Worm (Caenorhabditis elegans) whole organism, L3 larva: Measurements from ENCODE around the gene F42F12.14.

Experiments used
- R02D3.7 ChIP-seq: fragments of 150-350 bp; optimal IDR thresholded peaks from 2 replicates; lab custom pipeline; 2014; ENCODE audit warnings: missing biosample characterization, missing genetic modification characterization
- ZK546.5 ChIP-seq: sonication (generic microtip); optimal IDR thresholded peaks from 2 replicates; lab custom pipeline; 2017; ENCODE audit warnings: missing biosample characterization, missing genetic modification characterization
- aly-2 ChIP-seq: fragments of 150-350 bp; optimal IDR thresholded peaks from 2 replicates; lab custom pipeline; 2014; ENCODE audit warnings: missing biosample characterization, missing genetic modification characterization
- ama-1 ChIP-seq: fragments of 150-350 bp; optimal IDR thresholded peaks from 2 replicates; lab custom pipeline; 2018
- ceh-16 ChIP-seq: sonication (generic microtip); optimal IDR thresholded peaks from 2 replicates; lab custom pipeline; 2017; ENCODE audit warnings: missing biosample characterization, missing genetic modification characterization
- ceh-82 ChIP-seq: fragments of 150-350 bp; optimal IDR thresholded peaks from 2 replicates; lab custom pipeline; 2014; ENCODE audit warnings: missing biosample characterization, missing genetic modification characterization
- daf-12 ChIP-seq: fragments of 150-350 bp; optimal IDR thresholded peaks from 2 replicates; lab custom pipeline; 2014; ENCODE audit warnings: missing biosample characterization, missing genetic modification reagents, missing genetic modification characterization
- egl-27 ChIP-seq: sonication (generic microtip); optimal IDR thresholded peaks from 4 replicates; lab custom pipeline; 2017; ENCODE audit warnings: missing biosample characterization, missing genetic modification reagents, missing genetic modification characterization
- egl-5 ChIP-seq: fragments of 150-350 bp; optimal IDR thresholded peaks from 2 replicates; lab custom pipeline; 2017; ENCODE audit warnings: missing biosample characterization, missing genetic modification reagents, missing genetic modification characterization, inconsistent platforms
- elt-1 ChIP-seq: fragments of 150-350 bp; optimal IDR thresholded peaks from 2 replicates; lab custom pipeline; 2014; ENCODE audit warnings: missing biosample characterization, missing genetic modification characterization
- elt-2 ChIP-seq: sonication (generic microtip); optimal IDR thresholded peaks from 2 replicates; lab custom pipeline; 2016; ENCODE audit warnings: missing genetic modification reagents, mild to moderate bottlenecking, missing genetic modification characterization, missing compliant biosample characterization
- elt-3 ChIP-seq, 3 experiments: fragments of 150-350 bp in 1 of 3; sonication (generic microtip) in 2 of 3; optimal IDR thresholded peaks; 2 replicates in 2 of 3; 4 replicates in 1 of 3; lab custom pipeline; 2014 to 2017; ENCODE audit warnings: missing biosample characterization in 3 of 3, missing genetic modification characterization in 3 of 3
- eor-1 ChIP-seq, 2 experiments: fragments of 150-350 bp; optimal IDR thresholded peaks; 2 replicates each; lab custom pipeline; 2014 to 2018; ENCODE audit warnings: missing biosample characterization in 2 of 2, missing genetic modification characterization in 2 of 2
- fkh-10 ChIP-seq: sonication (generic microtip); optimal IDR thresholded peaks from 2 replicates; lab custom pipeline; 2017; ENCODE audit warnings: missing biosample characterization, missing genetic modification reagents, missing genetic modification characterization
- fkh-2 ChIP-seq: fragments of 150-350 bp; optimal IDR thresholded peaks from 2 replicates; lab custom pipeline; 2014; ENCODE audit warnings: missing biosample characterization, missing genetic modification reagents, missing genetic modification characterization
- fos-1 ChIP-seq: fragments of 150-350 bp; optimal IDR thresholded peaks from 2 replicates; lab custom pipeline; 2014; ENCODE audit warnings: missing biosample characterization, missing genetic modification characterization
- hmg-11 ChIP-seq: sonication (generic microtip); optimal IDR thresholded peaks from 2 replicates; lab custom pipeline; 2016; ENCODE audit warnings: missing genetic modification characterization, missing compliant biosample characterization
- lin-15B ChIP-seq: fragments of 150-350 bp; optimal IDR thresholded peaks from 2 replicates; lab custom pipeline; 2014; ENCODE audit warnings: missing biosample characterization, missing genetic modification characterization
- lsy-12 ChIP-seq: sonication (generic microtip); optimal IDR thresholded peaks from 2 replicates; lab custom pipeline; 2016; ENCODE audit warnings: mild to moderate bottlenecking, missing genetic modification characterization, missing compliant biosample characterization
- mml-1 ChIP-seq: fragments of 150-350 bp; sonication (generic microtip); optimal IDR thresholded peaks from 3 replicates; lab custom pipeline; 2014; ENCODE audit warnings: missing biosample characterization, missing genetic modification characterization
- nfya-1 ChIP-seq: sonication (generic microtip); optimal IDR thresholded peaks from 2 replicates; lab custom pipeline; 2017; ENCODE audit warnings: missing genetic modification characterization, mild to moderate bottlenecking, missing compliant biosample characterization, antibody characterized with exemption, moderate library complexity; ENCODE audit not compliant: insufficient read depth
- nhr-12 ChIP-seq: fragments of 150-350 bp; optimal IDR thresholded peaks from 2 replicates; lab custom pipeline; 2014; ENCODE audit warnings: missing biosample characterization, missing genetic modification characterization
- nhr-237 ChIP-seq: fragments of 150-350 bp; optimal IDR thresholded peaks from 2 replicates; lab custom pipeline; 2014; ENCODE audit warnings: missing biosample characterization, missing genetic modification characterization
- nhr-25 ChIP-seq: sonication (generic microtip); optimal IDR thresholded peaks from 2 replicates; lab custom pipeline; 2017; ENCODE audit warnings: missing biosample characterization, missing genetic modification characterization
- nhr-28 ChIP-seq: fragments of 150-350 bp; optimal IDR thresholded peaks from 2 replicates; lab custom pipeline; 2014; ENCODE audit warnings: missing biosample characterization, missing genetic modification characterization
- nhr-43 ChIP-seq: sonication (generic microtip); optimal IDR thresholded peaks from 2 replicates; lab custom pipeline; 2016; ENCODE audit warnings: mild to moderate bottlenecking, missing genetic modification characterization, missing compliant biosample characterization; ENCODE audit not compliant: poor library complexity, severe bottlenecking
- nhr-67 ChIP-seq: fragments of 150-350 bp; optimal IDR thresholded peaks from 2 replicates; lab custom pipeline; 2014; ENCODE audit warnings: missing biosample characterization, missing genetic modification characterization
- nhr-77 ChIP-seq: fragments of 150-350 bp; optimal IDR thresholded peaks from 2 replicates; lab custom pipeline; 2014; ENCODE audit warnings: missing biosample characterization, missing genetic modification characterization
- pha-4 ChIP-seq: fragments of 150-350 bp; optimal IDR thresholded peaks from 2 replicates; lab custom pipeline; 2014; ENCODE audit warnings: missing biosample characterization, missing genetic modification reagents, missing genetic modification characterization
- pqm-1 ChIP-seq: fragments of 150-350 bp; optimal IDR thresholded peaks from 2 replicates; lab custom pipeline; 2017; ENCODE audit warnings: missing biosample characterization, missing genetic modification characterization, inconsistent platforms
- sea-2 ChIP-seq: fragments of 150-350 bp; sonication (generic microtip); optimal IDR thresholded peaks from 4 replicates; lab custom pipeline; 2014; ENCODE audit warnings: missing biosample characterization, missing genetic modification reagents, missing genetic modification characterization
- skn-1 ChIP-seq: fragments of 150-350 bp; optimal IDR thresholded peaks from 2 replicates; lab custom pipeline; 2014; ENCODE audit warnings: missing biosample characterization, missing genetic modification characterization
- snpc-4 ChIP-seq: fragments of 150-350 bp; optimal IDR thresholded peaks from 2 replicates; lab custom pipeline; 2014; ENCODE audit warnings: missing biosample characterization, missing genetic modification characterization
- tbx-2 ChIP-seq: sonication (generic microtip); optimal IDR thresholded peaks from 2 replicates; lab custom pipeline; 2016; ENCODE audit warnings: mild to moderate bottlenecking, missing genetic modification characterization, missing compliant biosample characterization
- unc-62 ChIP-seq: fragments of 150-350 bp; sonication (generic microtip); optimal IDR thresholded peaks from 4 replicates; lab custom pipeline; 2014; ENCODE audit warnings: missing biosample characterization, missing genetic modification reagents, missing genetic modification characterization
- zag-1 ChIP-seq: fragments of 150-350 bp; optimal IDR thresholded peaks from 2 replicates; lab custom pipeline; 2014; ENCODE audit warnings: missing biosample characterization, missing genetic modification characterization

F42F12.14 gene

ce11 chrX:12333479-12333878 lies 14.9 kb upstream of the F42F12.14 start, which contains the start of gene srd-47:
Gene srd-47, plus strand, starts transcription at chrX:12333642.
- TF ChIP-seq nhr-43 (tag; lab: Kevin White, UChicago) (no peak), nhr-12 (tag; lab: Kevin White, UChicago) (no peak), hmg-11 (tag; lab: Kevin White, UChicago) (no peak), lin-15B (tag; lab: Kevin White, UChicago) (no peak), nhr-28 (no peak), sea-2 (GFP tag; lab: Kevin White, UChicago) (no peak), eor-1 (tag; optimal IDR thresholded peaks at IDR 0.05; lab: Kevin White, UChicago) (no peak), egl-27 (tag; lab: Kevin White, UChicago) (no peak), ceh-82 (tag; lab: Kevin White, UChicago) (no peak), unc-62 (no peak), fos-1 (tag; lab: Kevin White, UChicago) (no peak), nhr-67 (tag; lab: Kevin White, UChicago) (no peak), tbx-2 (no peak), pha-4 (tag; lab: Kevin White, UChicago) (no peak), fkh-10 (GFP tag; lab: Kevin White, UChicago) (no peak)

ce11 chrX:12335808-12336207 lies 12.6 kb upstream of the F42F12.14 start, which contains the start of gene srd-48:
Gene srd-48, plus strand, starts transcription at chrX:12336108.
- TF ChIP-seq nhr-77 (tag; lab: Kevin White, UChicago) = no peak
- no peak for TF ChIP-seq unc-62
- no peak for TF ChIP-seq aly-2 (tag; lab: Kevin White, UChicago)
- TF ChIP-seq nhr-12 (tag; lab: Kevin White, UChicago) = no peak
- no peak for TF ChIP-seq ceh-82 (tag; lab: Kevin White, UChicago)
- TF ChIP-seq R02D3.7 (tag; lab: Kevin White, UChicago) = no peak

- TF ChIP-seq egl-5 (tag; lab: Kevin White, UChicago) (no peak), elt-2 (tag; lab: Kevin White, UChicago) (no peak), nhr-43 (tag; lab: Kevin White, UChicago) (peak; percentile 10), fkh-2 (tag; lab: Kevin White, UChicago) (no peak), fos-1 (tag; lab: Kevin White, UChicago) (no peak), nhr-77 (tag; lab: Kevin White, UChicago) (no peak)
Observed at ce11 chrX:12337846-12338490, 10.5 kb upstream of the F42F12.14 start, which contains the start of gene srd-44. Gene srd-44, plus strand, starts transcription at chrX:12338440.

- no peak for TF ChIP-seq lin-15B (tag; lab: Kevin White, UChicago)
- TF ChIP-seq pqm-1 (tag; lab: Kevin White, UChicago) = no peak
- TF ChIP-seq egl-5 (tag; lab: Kevin White, UChicago) = no peak
- no peak for TF ChIP-seq nhr-237 (tag; lab: Kevin White, UChicago)
- TF ChIP-seq elt-1 (tag; lab: Kevin White, UChicago) = no peak
- no peak for TF ChIP-seq daf-12 (tag; lab: Kevin White, UChicago)
- no peak for TF ChIP-seq snpc-4 (tag; lab: Kevin White, UChicago)
- TF ChIP-seq ceh-82 (tag; lab: Kevin White, UChicago) = no peak
- TF ChIP-seq nfya-1 (tag; lab: Kevin White, UChicago) = no peak
- TF ChIP-seq, all 47 proteins: peak for 0
Observed at ce11 chrX:12341338-12341737, 7.1 kb upstream of the F42F12.14 start, which contains the start of gene zig-2. Gene zig-2, minus strand, starts transcription at chrX:12341438.

- TF ChIP-seq nhr-25 (tag; lab: Kevin White, UChicago) (no peak), skn-1 (no peak), snpc-4 (tag; lab: Kevin White, UChicago) (no peak), ama-1 (no peak), ceh-16 (no peak), ZK546.5 (tag; lab: Kevin White, UChicago) (no peak), elt-3 (tag; optimal IDR thresholded peaks at IDR 0.05; lab: Kevin White, UChicago) (no peak), mml-1 (tag; lab: Kevin White, UChicago) (no peak), fos-1 (tag; lab: Kevin White, UChicago) (no peak), zag-1 (no peak), ceh-82 (tag; lab: Kevin White, UChicago) (no peak), egl-5 (tag; lab: Kevin White, UChicago) (no peak), lsy-12 (tag; lab: Kevin White, UChicago) (no peak), nhr-67 (tag; lab: Kevin White, UChicago) (no peak), pqm-1 (tag; lab: Kevin White, UChicago) (no peak), fkh-2 (tag; lab: Kevin White, UChicago) (no peak), nhr-28 (no peak), eor-1 (tag; optimal IDR thresholded peaks at IDR 0.05; lab: Kevin White, UChicago) (no peak)
- TF ChIP-seq, all 47 proteins: peak for 0
Observed at ce11 chrX:12343279-12343678, 5.2 kb upstream of the F42F12.14 start, which contains the start of the genes nspc-9 and nspc-10. Gene nspc-9, minus strand, starts transcription at chrX:12343379. Gene nspc-10, plus strand, starts transcription at chrX:12343609.
